Fruit fly (Drosophila melanogaster) whole organism, embryonic: ENCODE data around the gene CNPYb.

ENCODE experiments used
- CG11085 ChIP-seq: fragments of 200-800 bp; sonication (Bioruptor generic); IDR thresholded peaks from 2 replicates; pipeline ENCODE4 v1.3.6; 2022; ENCODE audit warnings: missing biosample characterization, missing genetic modification characterization
- CG12391 ChIP-seq: fragments of 200-800 bp; sonication (Bioruptor generic); optimal IDR thresholded peaks from 3 replicates; lab custom pipeline; 2018; ENCODE audit warnings: missing biosample characterization, mild to moderate bottlenecking, missing genetic modification characterization, moderate library complexity
- CG13624 ChIP-seq: fragments of 200-800 bp; sonication (Bioruptor generic); optimal IDR thresholded peaks from 2 replicates; lab custom pipeline; 2016; ENCODE audit warnings: missing biosample characterization, missing genetic modification characterization
- CG15269 ChIP-seq: fragments of 200-800 bp; sonication (Bioruptor generic); optimal IDR thresholded peaks from 2 replicates; lab custom pipeline; 2018; ENCODE audit warnings: missing biosample characterization, mild to moderate bottlenecking, missing genetic modification characterization, moderate library complexity
- CG1529 ChIP-seq: fragments of 200-800 bp; sonication (Bioruptor generic); optimal IDR thresholded peaks from 3 replicates; lab custom pipeline; 2018; ENCODE audit warnings: missing biosample characterization, missing genetic modification characterization
- CG15479 ChIP-seq: fragments of 200-800 bp; sonication (Bioruptor generic); optimal IDR thresholded peaks from 3 replicates; lab custom pipeline; 2019; ENCODE audit warnings: missing biosample characterization, mild to moderate bottlenecking, missing genetic modification characterization, moderate library complexity
- CG15514 ChIP-seq: fragments of 200-800 bp; sonication (Bioruptor generic); optimal IDR thresholded peaks from 3 replicates; lab custom pipeline; 2017; ENCODE audit warnings: missing biosample characterization, missing genetic modification characterization, mild to moderate bottlenecking, moderate library complexity, missing genetic modification reagents
- CG15696 ChIP-seq: fragments of 200-800 bp; sonication (Bioruptor generic); optimal IDR thresholded peaks from 2 replicates; lab custom pipeline; 2019; ENCODE audit warnings: missing biosample characterization, mild to moderate bottlenecking, missing genetic modification characterization, moderate library complexity
- CG2712 ChIP-seq: fragments of 200-800 bp; optimal IDR thresholded peaks from 3 replicates; lab custom pipeline; 2019; ENCODE audit warnings: missing biosample characterization, mild to moderate bottlenecking, missing genetic modification characterization, moderate library complexity
- CG31365 ChIP-seq: fragments of 200-800 bp; sonication (Bioruptor generic); optimal IDR thresholded peaks from 2 replicates; lab custom pipeline; 2018; ENCODE audit warnings: missing biosample characterization, mild to moderate bottlenecking, missing genetic modification characterization
- CG31441 ChIP-seq: fragments of 200-800 bp; sonication (Bioruptor generic); IDR thresholded peaks from 2 replicates; pipeline ENCODE4 v1.3.6; 2022; ENCODE audit warnings: missing biosample characterization, missing genetic modification characterization
- CG34376 ChIP-seq: fragments of 200-800 bp; sonication (Bioruptor generic); optimal IDR thresholded peaks from 2 replicates; lab custom pipeline; 2018; ENCODE audit warnings: missing biosample characterization, mild to moderate bottlenecking, missing genetic modification characterization
- CG4617 ChIP-seq: fragments of 200-800 bp; sonication (Bioruptor generic); optimal IDR thresholded peaks from 3 replicates; lab custom pipeline; 2016; ENCODE audit warnings: missing biosample characterization, missing genetic modification characterization, borderline replicate concordance
- CG4820 ChIP-seq: fragments of 200-800 bp; sonication (Bioruptor generic); optimal IDR thresholded peaks from 3 replicates; lab custom pipeline; 2016; ENCODE audit warnings: missing biosample characterization, missing genetic modification characterization
- CG6654 ChIP-seq: fragments of 200-800 bp; sonication (Bioruptor generic); optimal IDR thresholded peaks from 2 replicates; lab custom pipeline; 2017; ENCODE audit warnings: missing biosample characterization, mild to moderate bottlenecking, missing genetic modification characterization
- CG6683 ChIP-seq: fragments of 200-800 bp; sonication (Bioruptor generic); optimal IDR thresholded peaks from 2 replicates; lab custom pipeline; 2017; ENCODE audit warnings: missing biosample characterization, mild to moderate bottlenecking, missing genetic modification characterization, missing genetic modification reagents
- CG6689 ChIP-seq: fragments of 200-800 bp; sonication (Bioruptor generic); IDR thresholded peaks from 2 replicates; pipeline ENCODE4 v1.3.6; 2022; ENCODE audit warnings: missing biosample characterization, missing genetic modification characterization
- CG7271 ChIP-seq: fragments of 200-800 bp; sonication (Bioruptor generic); optimal IDR thresholded peaks from 2 replicates; lab custom pipeline; 2018; ENCODE audit warnings: missing biosample characterization, mild to moderate bottlenecking, missing genetic modification characterization, moderate library complexity
- CG7786 ChIP-seq: fragments of 200-800 bp; sonication (Bioruptor generic); optimal IDR thresholded peaks from 2 replicates; lab custom pipeline; 2016; ENCODE audit warnings: missing biosample characterization, missing genetic modification characterization
- CG8924 ChIP-seq: fragments of 200-800 bp; optimal IDR thresholded peaks from 3 replicates; lab custom pipeline; 2019; ENCODE audit warnings: missing biosample characterization, mild to moderate bottlenecking, missing genetic modification characterization, moderate library complexity
- CrebB ChIP-seq: fragments of 200-800 bp; sonication (Bioruptor generic); optimal IDR thresholded peaks from 3 replicates; lab custom pipeline; 2018; ENCODE audit warnings: missing biosample characterization, mild to moderate bottlenecking, missing genetic modification characterization
- E2f2 ChIP-seq: fragments of 200-800 bp; sonication (Bioruptor generic); IDR thresholded peaks from 2 replicates; pipeline ENCODE4 v1.3.6; 2022; ENCODE audit warnings: missing biosample characterization, missing genetic modification characterization
- HHEX ChIP-seq: fragments of 200-800 bp; sonication (Bioruptor generic); optimal IDR thresholded peaks from 3 replicates; lab custom pipeline; 2017; ENCODE audit warnings: missing biosample characterization, mild to moderate bottlenecking, missing genetic modification characterization, missing genetic modification reagents
- HmgZ ChIP-seq: fragments of 200-800 bp; sonication (Bioruptor generic); optimal IDR thresholded peaks from 2 replicates; lab custom pipeline; 2018; ENCODE audit warnings: missing biosample characterization, mild to moderate bottlenecking, missing genetic modification characterization
- MBD-R2 ChIP-seq: fragments of 200-800 bp; sonication (Bioruptor generic); IDR thresholded peaks from 2 replicates; pipeline ENCODE4 v1.3.6; 2022; ENCODE audit warnings: missing biosample characterization, missing genetic modification characterization
- NC2α ChIP-seq: fragments of 200-800 bp; sonication (Bioruptor generic); optimal IDR thresholded peaks from 2 replicates; lab custom pipeline; 2016; ENCODE audit warnings: missing biosample characterization, missing genetic modification characterization
- NFAT ChIP-seq: fragments of 200-800 bp; sonication (Bioruptor generic); IDR thresholded peaks from 2 replicates; pipeline ENCODE4 v1.3.6; 2022; ENCODE audit warnings: missing biosample characterization, missing genetic modification characterization
- NK7.1 ChIP-seq: fragments of 200-800 bp; sonication (Bioruptor generic); optimal IDR thresholded peaks from 3 replicates; lab custom pipeline; 2016; ENCODE audit warnings: missing biosample characterization, missing genetic modification characterization
- Nf-YB ChIP-seq: fragments of 200-800 bp; sonication (Bioruptor generic); optimal IDR thresholded peaks from 3 replicates; lab custom pipeline; 2019; ENCODE audit warnings: missing biosample characterization, mild to moderate bottlenecking, missing genetic modification characterization, moderate library complexity
- Oaz ChIP-seq: fragments of 200-800 bp; sonication (Bioruptor generic); IDR thresholded peaks from 2 replicates; pipeline ENCODE4 v1.3.6; 2022; ENCODE audit warnings: missing biosample characterization, missing genetic modification characterization
- Spps ChIP-seq: fragments of 200-800 bp; sonication (Bioruptor generic); optimal IDR thresholded peaks from 2 replicates; lab custom pipeline; 2018; ENCODE audit warnings: missing biosample characterization, mild to moderate bottlenecking, missing genetic modification characterization
- Tbp ChIP-seq: fragments of >200 bp; optimal IDR thresholded peaks from 2 replicates; lab custom pipeline; 2018; ENCODE audit warnings: missing biosample characterization, missing genetic modification characterization
- Trl ChIP-seq, 3 experiments: fragments of >200 bp in 2 of 3; fragments of 200-800 bp in 1 of 3; sonication (Bioruptor generic) in 1 of 3; optimal IDR thresholded peaks; 2 replicates in 1 of 3; 3 replicates in 2 of 3; lab custom pipeline; 2016 to 2017; ENCODE audit warnings: missing biosample characterization in 1 of 3, missing genetic modification characterization in 1 of 3
- Xbp1 ChIP-seq: fragments of 200-800 bp; sonication (Bioruptor generic); optimal IDR thresholded peaks from 3 replicates; lab custom pipeline; 2016; ENCODE audit warnings: missing biosample characterization, mild to moderate bottlenecking, missing genetic modification characterization
- YL-1 ChIP-seq: fragments of 200-800 bp; sonication (Bioruptor generic); optimal IDR thresholded peaks from 3 replicates; lab custom pipeline; 2017; ENCODE audit warnings: missing biosample characterization, mild to moderate bottlenecking, missing genetic modification characterization
- aop ChIP-seq: fragments of 200-800 bp; sonication (Bioruptor generic); IDR thresholded peaks from 2 replicates; pipeline ENCODE4 v1.3.6; 2022; ENCODE audit warnings: missing biosample characterization, missing genetic modification characterization
- ash1 ChIP-seq: fragments of 200-800 bp; sonication (Bioruptor generic); optimal IDR thresholded peaks from 2 replicates; lab custom pipeline; 2018; ENCODE audit warnings: missing biosample characterization, mild to moderate bottlenecking, missing genetic modification characterization
- cg ChIP-seq: fragments of 200-800 bp; sonication (Bioruptor generic); optimal IDR thresholded peaks from 3 replicates; lab custom pipeline; 2019; ENCODE audit warnings: missing biosample characterization, mild to moderate bottlenecking, missing genetic modification characterization, moderate library complexity
- chif ChIP-seq, 2 experiments: fragments of 200-800 bp; sonication (Bioruptor generic); optimal IDR thresholded peaks; 3 replicates each; lab custom pipeline; 2016; ENCODE audit warnings: missing biosample characterization in 2 of 2, missing genetic modification characterization in 2 of 2
- chn ChIP-seq: fragments of 200-800 bp; sonication (Bioruptor generic); optimal IDR thresholded peaks from 2 replicates; lab custom pipeline; 2016; ENCODE audit warnings: missing biosample characterization, missing genetic modification characterization
- crol ChIP-seq: fragments of 200-800 bp; sonication (Bioruptor generic); IDR thresholded peaks from 2 replicates; pipeline ENCODE4 v1.3.6; 2022; ENCODE audit warnings: missing biosample characterization, missing genetic modification characterization
- dmrt99B ChIP-seq: fragments of 200-800 bp; sonication (Bioruptor generic); optimal IDR thresholded peaks from 2 replicates; lab custom pipeline; 2018; ENCODE audit warnings: missing biosample characterization, mild to moderate bottlenecking, missing genetic modification characterization, moderate library complexity
- ems ChIP-seq: fragments of 200-800 bp; sonication (Bioruptor generic); optimal IDR thresholded peaks from 3 replicates; lab custom pipeline; 2016; ENCODE audit warnings: missing biosample characterization, missing genetic modification characterization
- eyg ChIP-seq: fragments of 200-800 bp; sonication (Bioruptor generic); optimal IDR thresholded peaks from 3 replicates; lab custom pipeline; 2016; ENCODE audit warnings: missing biosample characterization, missing genetic modification characterization
- fd96Cb ChIP-seq: fragments of 200-800 bp; sonication (Bioruptor generic); optimal IDR thresholded peaks from 2 replicates; lab custom pipeline; 2018; ENCODE audit warnings: missing biosample characterization, mild to moderate bottlenecking, missing genetic modification characterization, moderate library complexity
- inv ChIP-seq: fragments of 200-800 bp; sonication (Bioruptor generic); IDR thresholded peaks from 2 replicates; pipeline ENCODE4 v1.3.6; 2022; ENCODE audit warnings: missing biosample characterization, missing genetic modification characterization; ENCODE audit not compliant: partially characterized antibody
- jumu ChIP-seq: fragments of 200-800 bp; sonication (Bioruptor generic); optimal IDR thresholded peaks from 3 replicates; lab custom pipeline; 2016; ENCODE audit warnings: missing biosample characterization, missing genetic modification characterization
- phol ChIP-seq: fragments of 200-800 bp; sonication (Bioruptor generic); optimal IDR thresholded peaks from 3 replicates; lab custom pipeline; 2018; ENCODE audit warnings: missing biosample characterization, mild to moderate bottlenecking, missing genetic modification characterization, moderate library complexity
- pros ChIP-seq: fragments of 200-800 bp; sonication (Bioruptor generic); optimal IDR thresholded peaks from 3 replicates; lab custom pipeline; 2019; ENCODE audit warnings: missing biosample characterization, mild to moderate bottlenecking, missing genetic modification characterization, moderate library complexity
- sens ChIP-seq: fragments of 200-800 bp; sonication (Bioruptor generic); peaks from one replicate; lab custom pipeline; 2016; ENCODE audit warnings: missing biosample characterization, missing genetic modification characterization
- tap ChIP-seq: fragments of 200-800 bp; optimal IDR thresholded peaks from 3 replicates; lab custom pipeline; 2019; ENCODE audit warnings: missing biosample characterization, mild to moderate bottlenecking, missing genetic modification characterization, moderate library complexity

Gene CNPYb

dm6 chr3L:19096032-19096431, at the start of gene CNPYb (continued):
- TF ChIP-seq jumu (no peak), CG15479 (GFP tag; lab: Kevin White, UChicago) (no peak), chif (GFP tag; optimal IDR thresholded peaks at IDR 0.05; lab: Kevin White, UChicago) (no peak), CG6689 (no peak), CG4617 (peak; percentile 22), CG4820 (no peak), CG6654 (GFP tag; lab: Kevin White, UChicago) (no peak), aop (GFP tag; lab: Robert Waterston, UW) (no peak), YL-1 (GFP tag; lab: Kevin White, UChicago) (no peak), CrebB (no peak), CG11085 (GFP tag; lab: Robert Waterston, UW) (no peak), CG2712 (tag; lab: Kevin White, UChicago) (no peak), phol (no peak), CG13624 (GFP tag; lab: Kevin White, UChicago) (no peak), Oaz (GFP tag; lab: Robert Waterston, UW) (no peak), fd96Cb (tag; lab: Kevin White, UChicago) (no peak), CG8924 (tag; lab: Kevin White, UChicago) (no peak), CG6683 (no peak), CG15514 (GFP tag; lab: Kevin White, UChicago) (peak; percentile 27), CG34376 (GFP tag; lab: Kevin White, UChicago) (no peak), Tbp (no peak), CG12391 (no peak), ems (GFP tag; lab: Kevin White, UChicago) (no peak), HmgZ (tag; lab: Kevin White, UChicago) (peak; percentile 11), Nf-YB (no peak), Trl (optimal IDR thresholded peaks at IDR 0.05; lab: Kevin White, UChicago) (no peak), Trl (GFP tag; optimal IDR thresholded peaks at IDR 0.05; lab: Kevin White, UChicago) (no peak), crol (GFP tag; lab: Robert Waterston, UW) (no peak), HHEX (GFP tag; lab: Kevin White, UChicago) (no peak), Xbp1 (GFP tag; lab: Kevin White, UChicago) (peak; percentile 89), CG1529 (GFP tag; lab: Kevin White, UChicago) (no peak), MBD-R2 (GFP tag; lab: Robert Waterston, UW) (peak; percentile 84), ash1 (no peak), NC2α (GFP tag; lab: Kevin White, UChicago) (no peak), CG31365 (no peak), sens (GFP tag; lab: Kevin White, UChicago) (peak; percentile 33), pros (GFP tag; lab: Kevin White, UChicago) (no peak), tap (tag; lab: Kevin White, UChicago) (no peak), Spps (tag; lab: Kevin White, UChicago) (no peak), cg (GFP tag; lab: Kevin White, UChicago) (no peak), NFAT (GFP tag; lab: Robert Waterston, UW) (no peak), dmrt99B (tag; lab: Kevin White, UChicago) (no peak), CG15696 (tag; lab: Kevin White, UChicago) (no peak), NK7.1 (GFP tag; lab: Kevin White, UChicago) (no peak), CG7271 (tag; lab: Kevin White, UChicago) (no peak), inv (no peak), E2f2 (peak; percentile 32; the same call in 1 of the 2 replicates), chn (GFP tag; lab: Kevin White, UChicago) (no peak), CG31441 (GFP tag; lab: Robert Waterston, UW) (no peak), eyg (GFP tag; lab: Kevin White, UChicago) (no peak), CG15269 (tag; lab: Kevin White, UChicago) (no peak), CG7786 (GFP tag; lab: Kevin White, UChicago) (no peak)
